Fruit fly (Drosophila melanogaster) whole organism, pupa: ENCODE results near the gene D2hgdh.
A peak's percentile ranks its signal among the peaks of the same experiment; 100 is the strongest.

Experiments
- CG10348 ChIP-seq: fragments of 200-800 bp; sonication (Bioruptor generic); IDR thresholded peaks from 2 replicates; pipeline ENCODE4 v1.3.6; 2022; ENCODE audit warnings: missing biosample characterization, missing genetic modification characterization
- CG12605 ChIP-seq: fragments of 200-800 bp; sonication (Bioruptor generic); IDR thresholded peaks from 2 replicates; pipeline ENCODE4 v1.3.6; 2022; ENCODE audit warnings: missing biosample characterization, missing genetic modification characterization
- CG13204 ChIP-seq: fragments of 200-800 bp; sonication (Bioruptor generic); optimal IDR thresholded peaks from 2 replicates; lab custom pipeline; 2018; ENCODE audit warnings: missing biosample characterization, mild to moderate bottlenecking, missing genetic modification characterization, moderate library complexity
- CG14655 ChIP-seq: fragments of 200-800 bp; sonication (Bioruptor generic); optimal IDR thresholded peaks from 3 replicates; lab custom pipeline; 2017; ENCODE audit warnings: mild to moderate bottlenecking, missing biosample characterization, missing genetic modification reagents, missing genetic modification characterization
- CG15710 ChIP-seq: fragments of 200-800 bp; sonication (Bioruptor generic); optimal IDR thresholded peaks from 2 replicates; lab custom pipeline; 2018; ENCODE audit warnings: missing biosample characterization, mild to moderate bottlenecking, missing genetic modification characterization, moderate library complexity
- CG17806 ChIP-seq: fragments of 200-800 bp; sonication (Bioruptor generic); optimal IDR thresholded peaks from 2 replicates; lab custom pipeline; 2018; ENCODE audit warnings: missing biosample characterization, mild to moderate bottlenecking, missing genetic modification characterization, moderate library complexity
- CG32121 ChIP-seq: fragments of 200-800 bp; sonication (Bioruptor generic); IDR thresholded peaks from 2 replicates; pipeline ENCODE4 v1.3.6; 2022; ENCODE audit warnings: missing biosample characterization, missing genetic modification characterization
- CG34367 ChIP-seq: fragments of 200-800 bp; sonication (Bioruptor generic); optimal IDR thresholded peaks from 2 replicates; lab custom pipeline; 2018; ENCODE audit warnings: missing biosample characterization, mild to moderate bottlenecking, missing genetic modification characterization
- CG4496 ChIP-seq: fragments of 200-800 bp; sonication (Bioruptor generic); IDR thresholded peaks from 3 replicates; pipeline ENCODE4 v1.3.6; 2022; ENCODE audit warnings: missing biosample characterization, missing genetic modification characterization
- CG8159 ChIP-seq: fragments of 200-800 bp; sonication (Bioruptor generic); optimal IDR thresholded peaks from 3 replicates; lab custom pipeline; 2018; ENCODE audit warnings: missing biosample characterization, mild to moderate bottlenecking, missing genetic modification characterization, moderate library complexity
- CG8301 ChIP-seq: fragments of 200-800 bp; sonication (Bioruptor generic); optimal IDR thresholded peaks from 2 replicates; lab custom pipeline; 2018; ENCODE audit warnings: missing biosample characterization, mild to moderate bottlenecking, missing genetic modification characterization
- CG9948 ChIP-seq: fragments of 200-800 bp; sonication (Bioruptor generic); optimal IDR thresholded peaks from 2 replicates; lab custom pipeline; 2018; ENCODE audit warnings: missing biosample characterization, mild to moderate bottlenecking, missing genetic modification characterization, moderate library complexity
- D1 ChIP-seq: fragments of 200-800 bp; sonication (Bioruptor generic); optimal IDR thresholded peaks from 2 replicates; lab custom pipeline; 2018; ENCODE audit warnings: missing biosample characterization, mild to moderate bottlenecking, missing genetic modification characterization, moderate library complexity
- EcR ChIP-seq: fragments of 200-800 bp; sonication (Bioruptor generic); optimal IDR thresholded peaks from 3 replicates; lab custom pipeline; 2019; ENCODE audit warnings: missing biosample characterization, missing genetic modification characterization, mild to moderate bottlenecking, moderate library complexity, missing genetic modification reagents
- Ets98B ChIP-seq: fragments of 200-800 bp; sonication (Bioruptor generic); IDR thresholded peaks from 2 replicates; pipeline ENCODE4 v1.3.6; 2022; ENCODE audit warnings: missing biosample characterization, missing genetic modification characterization
- Pif1A ChIP-seq: fragments of 200-800 bp; sonication (Bioruptor generic); optimal IDR thresholded peaks from 3 replicates; lab custom pipeline; 2016; ENCODE audit warnings: missing biosample characterization, missing genetic modification characterization
- Pif1B ChIP-seq: fragments of 200-800 bp; sonication (Bioruptor generic); optimal IDR thresholded peaks from 3 replicates; lab custom pipeline; 2016; ENCODE audit warnings: missing biosample characterization, missing genetic modification characterization
- Snoo ChIP-seq: fragments of 200-800 bp; sonication (Bioruptor generic); optimal IDR thresholded peaks from 3 replicates; lab custom pipeline; 2017; ENCODE audit warnings: missing biosample characterization, mild to moderate bottlenecking, missing genetic modification characterization, inconsistent platforms
- fd96Ca ChIP-seq: fragments of 200-800 bp; sonication (Bioruptor generic); IDR thresholded peaks from 3 replicates; pipeline ENCODE4 v1.3.6; 2022; ENCODE audit warnings: missing biosample characterization, missing genetic modification characterization
- gl ChIP-seq: fragments of 200-800 bp; sonication (Bioruptor generic); optimal IDR thresholded peaks from 2 replicates; lab custom pipeline; 2018; ENCODE audit warnings: missing biosample characterization, mild to moderate bottlenecking, missing genetic modification characterization
- rn ChIP-seq: fragments of 200-800 bp; sonication (Bioruptor generic); IDR thresholded peaks from 2 replicates; pipeline ENCODE4 v1.3.6; 2022; ENCODE audit warnings: missing biosample characterization, missing genetic modification characterization

The D2hgdh gene

dm6 chrX:2172420-2172827 is 31.1 kb downstream of the D2hgdh start, which contains the start of gene ND-B14.5A:
Gene ND-B14.5A, plus strand, starts transcription at chrX:2172526.
- 0 out of 3 replicates have a peak, but pooled peaks have one; percentile 18 for TF ChIP-seq CG4496
- TF ChIP-seq CG14655: no peak

DNA sequence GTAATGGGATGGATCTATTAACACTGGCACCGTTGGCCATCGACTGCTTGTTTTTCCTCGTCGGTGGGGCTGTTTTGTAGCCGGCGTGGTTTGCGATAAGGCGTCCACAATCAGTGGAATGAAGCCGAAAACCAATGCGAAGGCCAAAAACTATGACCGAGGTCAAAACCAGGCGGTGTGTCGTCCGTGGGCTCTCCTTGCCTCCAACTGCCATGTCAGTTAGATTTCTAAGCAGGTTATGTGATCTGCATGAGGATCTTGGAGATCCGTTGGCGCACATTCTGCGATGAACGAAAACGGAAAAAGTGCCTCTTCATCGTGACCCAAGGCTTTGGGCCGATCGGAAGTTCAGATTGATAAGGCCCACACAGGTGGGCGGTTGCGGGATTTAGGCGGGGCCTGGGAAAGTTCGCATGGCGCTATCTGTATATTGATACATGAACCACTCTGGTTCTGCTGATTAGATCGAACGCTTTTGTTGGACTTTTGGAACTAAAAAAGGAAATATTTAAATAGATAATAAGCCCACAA is 34.0 kb downstream of the D2hgdh start, which contains the start of gene Cyp4d14:
Gene Cyp4d14, minus strand, starts transcription at position 51 of the 531 bp plus-strand sequence.
- no peak for TF ChIP-seq CG17806 (tag; lab: Kevin White, UChicago)
- no peak for TF ChIP-seq EcR (GFP tag; lab: Kevin White, UChicago)
- no peak for TF ChIP-seq CG9948 (tag; lab: Kevin White, UChicago)
- no peak for TF ChIP-seq fd96Ca (GFP tag; lab: Robert Waterston, UW)
- no peak for TF ChIP-seq CG10348 (GFP tag; lab: Robert Waterston, UW)
- TF ChIP-seq Pif1A (GFP tag; lab: Kevin White, UChicago): no peak
- TF ChIP-seq Ets98B (GFP tag; lab: Robert Waterston, UW): no peak
- TF ChIP-seq CG8301: no peak
- TF ChIP-seq Pif1B (GFP tag; lab: Kevin White, UChicago): no peak
- no peak for TF ChIP-seq gl (tag; lab: Kevin White, UChicago)
- no peak for TF ChIP-seq CG34367 (tag; lab: Kevin White, UChicago)
- TF ChIP-seq rn (GFP tag; lab: Robert Waterston, UW): no peak
- TF ChIP-seq CG32121: no peak
- no peak for TF ChIP-seq CG4496
- no peak for TF ChIP-seq D1 (tag; lab: Kevin White, UChicago)

dm6 chrX:2175956-2176469 is 34.7 kb downstream of the D2hgdh start, which contains the start of gene Cyp4d2:
Gene Cyp4d2, plus strand, starts transcription at chrX:2176006.
- no peak for TF ChIP-seq CG10348 (GFP tag; lab: Robert Waterston, UW)
- no peak for TF ChIP-seq Pif1A (GFP tag; lab: Kevin White, UChicago)
- no peak for TF ChIP-seq CG13204
- TF ChIP-seq CG15710 (tag; lab: Kevin White, UChicago): no peak
- TF ChIP-seq CG12605 (GFP tag; lab: Robert Waterston, UW): no peak
- TF ChIP-seq CG34367 (tag; lab: Kevin White, UChicago): no peak
- TF ChIP-seq CG32121: no peak
- no peak for TF ChIP-seq D1 (tag; lab: Kevin White, UChicago)
- no peak for TF ChIP-seq CG17806 (tag; lab: Kevin White, UChicago)
- TF ChIP-seq Ets98B (GFP tag; lab: Robert Waterston, UW): no peak
- no peak for TF ChIP-seq Snoo (tag; lab: Kevin White, UChicago)
- no peak for TF ChIP-seq gl (tag; lab: Kevin White, UChicago)

- no peak for TF ChIP-seq CG34367 (tag; lab: Kevin White, UChicago)
- TF ChIP-seq CG8159 (tag; lab: Kevin White, UChicago): no peak
- TF ChIP-seq CG4496: no peak
- no peak for TF ChIP-seq CG14655
- TF ChIP-seq CG8301: no peak
- no peak for TF ChIP-seq fd96Ca (GFP tag; lab: Robert Waterston, UW)
- no peak for TF ChIP-seq Pif1B (GFP tag; lab: Kevin White, UChicago)
- no peak for TF ChIP-seq rn (GFP tag; lab: Robert Waterston, UW)
- no peak for TF ChIP-seq CG10348 (GFP tag; lab: Robert Waterston, UW)
- TF ChIP-seq CG9948 (tag; lab: Kevin White, UChicago): no peak
- no peak for TF ChIP-seq Snoo (tag; lab: Kevin White, UChicago)
- no peak for TF ChIP-seq CG17806 (tag; lab: Kevin White, UChicago)
- TF ChIP-seq CG12605 (GFP tag; lab: Robert Waterston, UW): no peak
Observed at dm6 chrX:2178802-2179201, 37.5 kb downstream of the D2hgdh start, which contains the start of gene Cyp4ae1. Gene Cyp4ae1, plus strand, starts transcription at chrX:2179007.

DNA sequence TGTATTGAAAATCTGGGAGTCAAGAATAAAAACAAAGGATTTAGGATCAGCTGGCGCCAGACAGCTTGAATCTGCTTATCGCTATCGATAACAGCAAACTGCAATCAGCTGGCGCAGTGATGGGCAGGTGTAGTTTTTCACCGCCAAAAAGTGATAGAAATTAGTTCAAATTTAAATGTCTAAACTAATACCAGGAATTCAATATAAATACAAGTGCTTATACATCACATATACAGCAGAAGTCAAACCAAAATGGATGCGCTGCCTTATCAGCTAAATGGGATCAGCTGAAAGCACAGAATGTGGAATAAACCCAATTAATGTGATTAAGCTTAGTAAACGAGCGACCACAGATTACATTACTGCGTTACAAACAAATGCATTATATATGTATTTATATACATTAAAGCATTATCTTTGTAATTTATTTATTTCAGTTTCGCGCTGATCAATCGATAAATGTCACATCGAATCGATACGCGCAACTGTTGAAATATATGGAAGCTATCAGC is 39.5 kb downstream of the D2hgdh start, which contains the start of gene pn:
Gene pn, plus strand, starts transcription at position 462 of the 512 bp plus-strand sequence.
- TF ChIP-seq CG12605 (GFP tag; lab: Robert Waterston, UW) (no peak), CG10348 (GFP tag; lab: Robert Waterston, UW) (no peak), EcR (GFP tag; lab: Kevin White, UChicago) (no peak), CG34367 (tag; lab: Kevin White, UChicago) (no peak), fd96Ca (GFP tag; lab: Robert Waterston, UW) (no peak), Pif1A (GFP tag; lab: Kevin White, UChicago) (no peak), CG17806 (tag; lab: Kevin White, UChicago) (no peak), Snoo (tag; lab: Kevin White, UChicago) (no peak), CG15710 (tag; lab: Kevin White, UChicago) (no peak)

- TF ChIP-seq EcR (GFP tag; lab: Kevin White, UChicago) (no peak), CG10348 (GFP tag; lab: Robert Waterston, UW) (no peak), CG12605 (GFP tag; lab: Robert Waterston, UW) (no peak), CG4496 (no peak), Pif1B (GFP tag; lab: Kevin White, UChicago) (no peak), CG14655 (no peak)
- TF ChIP-seq, all 21 proteins: peak for 0
Observed at dm6 chrX:2184563-2184962, 43.3 kb downstream of the D2hgdh start, which contains the start of the genes Nmd3 and CG17776. Gene Nmd3, minus strand, starts transcription at chrX:2184668. Gene CG17776, plus strand, starts transcription at chrX:2184725.
